Worm (Caenorhabditis elegans): ENCODE results near the gene ZK488.6.

ce11 chrV:627585-627984 lies 37.3 kb downstream of the ZK488.6 start, which contains the start of gene F48G7.8:
- TF ChIP-seq nhr-237 (tag; optimal IDR thresholded peaks at IDR 0.05) (no peak), zag-1 (tag; optimal IDR thresholded peaks at IDR 0.05) (no peak), tbx-2 (tag; optimal IDR thresholded peaks at IDR 0.05) (no peak), alr-1 (tag; optimal IDR thresholded peaks at IDR 0.05; ENCODE audit: borderline replicate concordance) (no peak), pqm-1 (tag; optimal IDR thresholded peaks at IDR 0.05) (no peak)

Data from whole organism, L1 larva.